Fruit fly (Drosophila melanogaster): ENCODE data around the gene pinta.

pinta gene

dm6 chr3R:22411879-22412587, 12.7 kb downstream of the pinta start (continued):
- no peak for TF ChIP-seq luna (GFP tag; optimal IDR thresholded peaks at IDR 0.05)
- TF ChIP-seq CG31388 (GFP tag; optimal IDR thresholded peaks at IDR 0.05): no peak
- TF ChIP-seq Hr78 (GFP tag; optimal IDR thresholded peaks at IDR 0.05): peak in 1 of 2 experiments; percentile 32
- TF ChIP-seq CG34376 (GFP tag; optimal IDR thresholded peaks at IDR 0.05): peak; percentile 53
- no peak for TF ChIP-seq Mrtf (GFP tag; IDR thresholded peaks at IDR 0.05)
- TF ChIP-seq dimm (GFP tag; IDR thresholded peaks at IDR 0.05): no peak
- TF ChIP-seq knrl (GFP tag; IDR thresholded peaks at IDR 0.05; ENCODE audit: partially characterized antibody): no peak
- no peak for TF ChIP-seq CG6813 (GFP tag; optimal IDR thresholded peaks at IDR 0.05)
- TF ChIP-seq mirr (GFP tag; optimal IDR thresholded peaks at IDR 0.05): peak; percentile 91
- TF ChIP-seq Adf1 (GFP tag; IDR thresholded peaks at IDR 0.05): peak; percentile 11; the same call in 1 of the 2 replicates
- TF ChIP-seq lab (GFP tag; optimal IDR thresholded peaks at IDR 0.05): peak; percentile 50
- no peak for TF ChIP-seq Stat92E (GFP tag; optimal IDR thresholded peaks at IDR 0.05)
- TF ChIP-seq CG7963 (GFP tag; IDR thresholded peaks at IDR 0.05; ENCODE audit: partially characterized antibody): no peak
- no peak for TF ChIP-seq D19A (tag; optimal IDR thresholded peaks at IDR 0.05)
- TF ChIP-seq shn (GFP tag; optimal IDR thresholded peaks at IDR 0.05): no peak
- peak; percentile 88 for TF ChIP-seq pfk (GFP tag; optimal IDR thresholded peaks at IDR 0.05)
- no peak for TF ChIP-seq Dip3 (GFP tag; optimal IDR thresholded peaks at IDR 0.05)
- peak; percentile 58 for TF ChIP-seq sug (tag; optimal IDR thresholded peaks at IDR 0.05)
- no peak for TF ChIP-seq CG2120 (GFP tag; optimal IDR thresholded peaks at IDR 0.05)
- TF ChIP-seq pum (GFP tag; optimal IDR thresholded peaks at IDR 0.05): no peak
- no peak for TF ChIP-seq Rx (GFP tag; IDR thresholded peaks at IDR 0.05)
- TF ChIP-seq CG16815 (GFP tag; optimal IDR thresholded peaks at IDR 0.05): no peak
- TF ChIP-seq CG11723 (GFP tag; optimal IDR thresholded peaks at IDR 0.05): no peak
- TF ChIP-seq Lim3 (GFP tag; IDR thresholded peaks at IDR 0.05): no peak
- TF ChIP-seq Oli (tag; optimal IDR thresholded peaks at IDR 0.05): no peak
- peak; percentile 19; the same call in 1 of the 2 replicates for TF ChIP-seq CG9932 (GFP tag; IDR thresholded peaks at IDR 0.05)
- peak; percentile 91 for TF ChIP-seq exex (tag; optimal IDR thresholded peaks at IDR 0.05)
- peak; percentile 48 for TF ChIP-seq CG18599 (GFP tag; optimal IDR thresholded peaks at IDR 0.05)
- no peak for TF ChIP-seq CG18619 (GFP tag; optimal IDR thresholded peaks at IDR 0.05)
- no peak for TF ChIP-seq hb (GFP tag; IDR thresholded peaks at IDR 0.05; ENCODE audit: partially characterized antibody)
- no peak for TF ChIP-seq scrt (GFP tag; optimal IDR thresholded peaks at IDR 0.05)
- peak; percentile 25 for TF ChIP-seq bigmax (GFP tag; optimal IDR thresholded peaks at IDR 0.05)
- TF ChIP-seq Meics (GFP tag; optimal IDR thresholded peaks at IDR 0.05): no peak
- TF ChIP-seq CG7786 (GFP tag; optimal IDR thresholded peaks at IDR 0.05): no peak
- peak; percentile 35 for TF ChIP-seq Fer1 (GFP tag; optimal IDR thresholded peaks at IDR 0.05)
- TF ChIP-seq hbn (GFP tag; IDR thresholded peaks at IDR 0.05; ENCODE audit: partially characterized antibody): no peak
- no peak for TF ChIP-seq phol (tag; optimal IDR thresholded peaks at IDR 0.05)
- no peak for TF ChIP-seq zfh2 (GFP tag; optimal IDR thresholded peaks at IDR 0.05)
- peak; percentile 5 for TF ChIP-seq kni (GFP tag; optimal IDR thresholded peaks at IDR 0.05)
- peak; percentile 1 for TF ChIP-seq CG4854 (GFP tag; optimal IDR thresholded peaks at IDR 0.05)
- peak; percentile 58 for TF ChIP-seq grn (GFP tag; optimal IDR thresholded peaks at IDR 0.05)
- TF ChIP-seq vfl (GFP tag; optimal IDR thresholded peaks at IDR 0.05): no peak
- TF ChIP-seq da (GFP tag; optimal IDR thresholded peaks at IDR 0.05): no peak
- no peak for TF ChIP-seq zfh1 (GFP tag; IDR thresholded peaks at IDR 0.05)
- TF ChIP-seq fd64A (GFP tag; optimal IDR thresholded peaks at IDR 0.05): peak; percentile 9
- no peak for TF ChIP-seq CG6791 (GFP tag; IDR thresholded peaks at IDR 0.05; ENCODE audit: partially characterized antibody)
- 0 out of 3 replicates have a peak, but pooled peaks have one; percentile 8 for TF ChIP-seq HLH4C (GFP tag; IDR thresholded peaks at IDR 0.05; ENCODE audit: partially characterized antibody)
- no peak for TF ChIP-seq jigr1 (GFP tag; IDR thresholded peaks at IDR 0.05)
